Fruit fly (Drosophila melanogaster) whole organism: ENCODE measurements around the gene Tob.

Experiments
- CG8478 ChIP-seq: fragments of >200 bp; optimal IDR thresholded peaks from 2 replicates; lab custom pipeline; 2018; ENCODE audit warnings: inconsistent platforms
- Dll ChIP-seq: fragments of >200 bp; optimal IDR thresholded peaks from 2 replicates; lab custom pipeline; 2017
- EcR ChIP-seq, 2 experiments: fragments of >200 bp; optimal IDR thresholded peaks; 2 replicates each; lab custom pipeline; 2017; ENCODE audit warnings: missing biosample characterization in 2 of 2, missing genetic modification characterization in 2 of 2, missing genetic modification reagents in 2 of 2
- psq ChIP-seq: fragments of >200 bp; optimal IDR thresholded peaks from 2 replicates; lab custom pipeline; 2017
- usp ChIP-seq: fragments of >200 bp; optimal IDR thresholded peaks from 2 replicates; lab custom pipeline; 2017; ENCODE audit warnings: missing biosample characterization, missing genetic modification characterization, mixed read lengths

- TF ChIP-seq psq (lab: Kevin White, UChicago) (no peak), usp (GFP tag; lab: Kevin White, UChicago) (no peak), CG8478 (lab: Kevin White, UChicago) (no peak), Dll (lab: Kevin White, UChicago) (no peak), EcR (GFP tag; optimal IDR thresholded peaks at IDR 0.05; lab: Kevin White, UChicago) (no peak)
Observed at dm6 chrX:16062720-16063413, 28.4 kb downstream of the Tob start, which contains the start of gene CG12395.
